Fruit fly (Drosophila melanogaster) whole organism, embryonic: Measurements from ENCODE around the gene HemK2.
A peak's percentile ranks its signal among the peaks of the same experiment; 100 is the strongest.

Experiments
- Blimp-1 ChIP-seq: fragments of 200-800 bp; sonication (Bioruptor generic); optimal IDR thresholded peaks from 3 replicates; lab custom pipeline; 2018; ENCODE audit warnings: missing biosample characterization, missing genetic modification characterization, mild to moderate bottlenecking, moderate library complexity, missing genetic modification reagents
- Bteb2 ChIP-seq: fragments of 200-800 bp; sonication (Bioruptor generic); optimal IDR thresholded peaks from 2 replicates; lab custom pipeline; 2016; ENCODE audit warnings: missing biosample characterization, missing genetic modification characterization
- CG10543 ChIP-seq: fragments of 200-800 bp; sonication (Bioruptor generic); optimal IDR thresholded peaks from 3 replicates; lab custom pipeline; 2017; ENCODE audit warnings: missing biosample characterization, mild to moderate bottlenecking, missing genetic modification characterization, moderate library complexity
- CG11398 ChIP-seq: fragments of 200-800 bp; sonication (Bioruptor generic); optimal IDR thresholded peaks from 2 replicates; lab custom pipeline; 2016; ENCODE audit warnings: missing biosample characterization, missing genetic modification characterization
- CG12071 ChIP-seq: fragments of 200-800 bp; sonication (Bioruptor generic); optimal IDR thresholded peaks from 3 replicates; lab custom pipeline; 2018; ENCODE audit warnings: missing biosample characterization, mild to moderate bottlenecking, missing genetic modification characterization
- CG12769 ChIP-seq: fragments of 200-800 bp; sonication (Bioruptor generic); optimal IDR thresholded peaks from 2 replicates; lab custom pipeline; 2019; ENCODE audit warnings: missing biosample characterization, mild to moderate bottlenecking, missing genetic modification characterization, moderate library complexity
- CG15479 ChIP-seq: fragments of 200-800 bp; sonication (Bioruptor generic); optimal IDR thresholded peaks from 3 replicates; lab custom pipeline; 2019; ENCODE audit warnings: missing biosample characterization, mild to moderate bottlenecking, missing genetic modification characterization, moderate library complexity
- CG1602 ChIP-seq: fragments of 200-800 bp; sonication (Bioruptor generic); optimal IDR thresholded peaks from 3 replicates; lab custom pipeline; 2016; ENCODE audit warnings: missing biosample characterization, missing genetic modification characterization
- CG1647 ChIP-seq: fragments of 200-800 bp; sonication (Bioruptor generic); optimal IDR thresholded peaks from 3 replicates; lab custom pipeline; 2016; ENCODE audit warnings: missing biosample characterization, missing genetic modification characterization
- CG16813 ChIP-seq: fragments of 200-800 bp; sonication (Bioruptor generic); IDR thresholded peaks from 3 replicates; pipeline ENCODE4 v1.3.6; 2022; ENCODE audit warnings: missing biosample characterization, missing genetic modification characterization; ENCODE audit not compliant: partially characterized antibody
- CG30403 ChIP-seq: fragments of 200-800 bp; sonication (Bioruptor generic); optimal IDR thresholded peaks from 3 replicates; lab custom pipeline; 2016; ENCODE audit warnings: missing biosample characterization, missing genetic modification characterization
- CG30431 ChIP-seq: fragments of 200-800 bp; sonication (Bioruptor generic); optimal IDR thresholded peaks from 2 replicates; lab custom pipeline; 2017; ENCODE audit warnings: missing biosample characterization, missing genetic modification characterization
- CG3407 ChIP-seq: fragments of 200-800 bp; sonication (Bioruptor generic); optimal IDR thresholded peaks from 2 replicates; lab custom pipeline; 2018; ENCODE audit warnings: missing biosample characterization, mild to moderate bottlenecking, missing genetic modification characterization
- CG3838 ChIP-seq: fragments of 200-800 bp; sonication (Bioruptor generic); optimal IDR thresholded peaks from 3 replicates; lab custom pipeline; 2016; ENCODE audit warnings: missing biosample characterization, missing genetic modification characterization
- CG43689 ChIP-seq: fragments of 200-800 bp; sonication (Bioruptor generic); IDR thresholded peaks from 2 replicates; pipeline ENCODE4 v1.3.6; 2022; ENCODE audit warnings: missing biosample characterization, missing genetic modification characterization
- CG7786 ChIP-seq: fragments of 200-800 bp; sonication (Bioruptor generic); optimal IDR thresholded peaks from 2 replicates; lab custom pipeline; 2016; ENCODE audit warnings: missing biosample characterization, missing genetic modification characterization
- CG7928 ChIP-seq: fragments of 200-800 bp; sonication (Bioruptor generic); optimal IDR thresholded peaks from 2 replicates; lab custom pipeline; 2017; ENCODE audit warnings: missing biosample characterization, mild to moderate bottlenecking, missing genetic modification characterization
- CG9727 ChIP-seq: fragments of 200-800 bp; sonication (Bioruptor generic); optimal IDR thresholded peaks from 3 replicates; lab custom pipeline; 2017; ENCODE audit warnings: missing biosample characterization, mild to moderate bottlenecking, missing genetic modification characterization
- D19A ChIP-seq: fragments of 200-800 bp; optimal IDR thresholded peaks from 3 replicates; lab custom pipeline; 2019; ENCODE audit warnings: missing biosample characterization, mild to moderate bottlenecking, missing genetic modification characterization, moderate library complexity
- Dip2 ChIP-seq: fragments of 200-800 bp; sonication (Bioruptor generic); IDR thresholded peaks from 2 replicates; pipeline ENCODE4 v1.3.6; 2022; ENCODE audit warnings: missing biosample characterization, missing genetic modification characterization
- Doc2 ChIP-seq: fragments of 200-800 bp; sonication (Bioruptor generic); IDR thresholded peaks from 2 replicates; pipeline ENCODE4 v1.3.6; 2022; ENCODE audit warnings: missing biosample characterization, missing genetic modification characterization
- Doc3 ChIP-seq: fragments of 200-800 bp; sonication (Bioruptor generic); IDR thresholded peaks from 3 replicates; pipeline ENCODE4 v1.3.6; 2022; ENCODE audit warnings: missing biosample characterization, missing genetic modification characterization; ENCODE audit not compliant: partially characterized antibody
- Fer2 ChIP-seq: fragments of 200-800 bp; sonication (Bioruptor generic); optimal IDR thresholded peaks from 2 replicates; lab custom pipeline; 2018; ENCODE audit warnings: missing biosample characterization, mild to moderate bottlenecking, missing genetic modification characterization, moderate library complexity
- Hr3 ChIP-seq: fragments of 200-800 bp; sonication (Bioruptor generic); optimal IDR thresholded peaks from 3 replicates; lab custom pipeline; 2016; ENCODE audit warnings: missing biosample characterization, missing genetic modification characterization
- Hr39 ChIP-seq: fragments of >200 bp; optimal IDR thresholded peaks from 2 replicates; lab custom pipeline; 2017
- MTF-1 ChIP-seq: fragments of 200-800 bp; sonication (Bioruptor generic); optimal IDR thresholded peaks from 2 replicates; lab custom pipeline; 2018; ENCODE audit warnings: missing biosample characterization, mild to moderate bottlenecking, missing genetic modification characterization, borderline replicate concordance
- Max ChIP-seq: fragments of 200-800 bp; sonication (Bioruptor generic); optimal IDR thresholded peaks from 2 replicates; lab custom pipeline; 2016; ENCODE audit warnings: missing biosample characterization, mild to moderate bottlenecking, missing genetic modification characterization
- Nf-YC ChIP-seq: fragments of 200-800 bp; optimal IDR thresholded peaks from 3 replicates; lab custom pipeline; 2019; ENCODE audit warnings: missing biosample characterization, mild to moderate bottlenecking, missing genetic modification characterization, moderate library complexity
- Ptx1 ChIP-seq: fragments of 200-800 bp; sonication (Bioruptor generic); IDR thresholded peaks from 2 replicates; pipeline ENCODE4 v1.3.6; 2022; ENCODE audit warnings: missing biosample characterization, missing genetic modification characterization
- Sry-δ ChIP-seq: fragments of 200-800 bp; sonication (Bioruptor generic); optimal IDR thresholded peaks from 2 replicates; lab custom pipeline; 2016; ENCODE audit warnings: missing biosample characterization, missing genetic modification characterization
- Ssrp ChIP-seq: fragments of 200-800 bp; sonication (Bioruptor generic); optimal IDR thresholded peaks from 2 replicates; lab custom pipeline; 2018; ENCODE audit warnings: missing biosample characterization, mild to moderate bottlenecking, missing genetic modification characterization, moderate library complexity
- Tbp ChIP-seq: fragments of >200 bp; optimal IDR thresholded peaks from 2 replicates; lab custom pipeline; 2018; ENCODE audit warnings: missing biosample characterization, missing genetic modification characterization
- cas ChIP-seq: fragments of 200-800 bp; sonication (Bioruptor generic); IDR thresholded peaks from 2 replicates; pipeline ENCODE4 v1.3.6; 2022; ENCODE audit warnings: missing biosample characterization, missing genetic modification characterization
- crol ChIP-seq: fragments of 200-800 bp; sonication (Bioruptor generic); IDR thresholded peaks from 2 replicates; pipeline ENCODE4 v1.3.6; 2022; ENCODE audit warnings: missing biosample characterization, missing genetic modification characterization
- ems ChIP-seq: fragments of 200-800 bp; sonication (Bioruptor generic); optimal IDR thresholded peaks from 3 replicates; lab custom pipeline; 2016; ENCODE audit warnings: missing biosample characterization, missing genetic modification characterization
- fd96Cb ChIP-seq: fragments of 200-800 bp; sonication (Bioruptor generic); optimal IDR thresholded peaks from 2 replicates; lab custom pipeline; 2018; ENCODE audit warnings: missing biosample characterization, mild to moderate bottlenecking, missing genetic modification characterization, moderate library complexity
- fu2 ChIP-seq: fragments of 200-800 bp; sonication (Bioruptor generic); optimal IDR thresholded peaks from 2 replicates; lab custom pipeline; 2016; ENCODE audit warnings: missing biosample characterization, missing genetic modification characterization
- gce ChIP-seq: fragments of 200-800 bp; sonication (Bioruptor generic); IDR thresholded peaks from 3 replicates; pipeline ENCODE4 v1.3.6; 2022; ENCODE audit warnings: missing biosample characterization, missing genetic modification characterization
- gt ChIP-seq: fragments of 200-800 bp; sonication (Bioruptor generic); IDR thresholded peaks from 2 replicates; pipeline ENCODE4 v1.3.6; 2022; ENCODE audit warnings: missing biosample characterization, missing genetic modification characterization
- kah ChIP-seq: fragments of 200-800 bp; sonication (Bioruptor generic); optimal IDR thresholded peaks from 2 replicates; lab custom pipeline; 2018; ENCODE audit warnings: missing biosample characterization, mild to moderate bottlenecking, missing genetic modification characterization
- knrl ChIP-seq: fragments of 200-800 bp; sonication (Bioruptor generic); IDR thresholded peaks from 3 replicates; pipeline ENCODE4 v1.3.6; 2022; ENCODE audit warnings: missing biosample characterization, missing genetic modification characterization; ENCODE audit not compliant: partially characterized antibody
- lab ChIP-seq: fragments of 200-800 bp; sonication (Bioruptor generic); optimal IDR thresholded peaks from 3 replicates; lab custom pipeline; 2017; ENCODE audit warnings: missing biosample characterization, missing genetic modification characterization, mild to moderate bottlenecking, moderate library complexity, missing genetic modification reagents
- otp ChIP-seq: fragments of 200-800 bp; sonication (Bioruptor generic); IDR thresholded peaks from 3 replicates; pipeline ENCODE4, ENCODE4 v1.3.6; 2022; ENCODE audit warnings: missing biosample characterization, missing genetic modification characterization
- p53 ChIP-seq: fragments of 200-800 bp; sonication (Bioruptor generic); optimal IDR thresholded peaks from 2 replicates; lab custom pipeline; 2016; ENCODE audit warnings: missing biosample characterization, missing genetic modification characterization
- pros ChIP-seq: fragments of 200-800 bp; sonication (Bioruptor generic); optimal IDR thresholded peaks from 3 replicates; lab custom pipeline; 2019; ENCODE audit warnings: missing biosample characterization, mild to moderate bottlenecking, missing genetic modification characterization, moderate library complexity
- row ChIP-seq: fragments of 200-800 bp; sonication (Bioruptor generic); IDR thresholded peaks from 3 replicates; pipeline ENCODE4 v1.3.6; 2022; ENCODE audit warnings: missing biosample characterization, missing genetic modification characterization
- run ChIP-seq: fragments of 200-800 bp; sonication (Bioruptor generic); optimal IDR thresholded peaks from 3 replicates; lab custom pipeline; 2018; ENCODE audit warnings: missing biosample characterization, mild to moderate bottlenecking, missing genetic modification characterization
- stc ChIP-seq: fragments of 200-800 bp; sonication (Bioruptor generic); IDR thresholded peaks from 2 replicates; pipeline ENCODE4 v1.3.6; 2022; ENCODE audit warnings: missing biosample characterization, missing genetic modification characterization
- stwl ChIP-seq: fragments of 200-800 bp; sonication (Bioruptor generic); optimal IDR thresholded peaks from 3 replicates; lab custom pipeline; 2018; ENCODE audit warnings: missing biosample characterization, mild to moderate bottlenecking, missing genetic modification characterization, moderate library complexity
- trh ChIP-seq: fragments of 200-800 bp; sonication (Bioruptor generic); optimal IDR thresholded peaks from 2 replicates; lab custom pipeline; 2016; ENCODE audit warnings: missing biosample characterization, missing genetic modification characterization
- ttk ChIP-seq: fragments of 200-800 bp; sonication (Bioruptor generic); IDR thresholded peaks from 2 replicates; pipeline ENCODE4 v2.1.2; 2022; ENCODE audit warnings: missing biosample characterization, missing genetic modification characterization
- wdn ChIP-seq: fragments of 200-800 bp; sonication (Bioruptor generic); IDR thresholded peaks from 2 replicates; pipeline ENCODE4 v1.3.6; 2022; ENCODE audit warnings: missing biosample characterization, missing genetic modification characterization

Gene HemK2

dm6 chr2L:2734215-2734614 is 25.3 kb downstream of the HemK2 start (continued):
- TF ChIP-seq trh (GFP tag; lab: Kevin White, UChicago) (no peak), Tbp (GFP tag; lab: Kevin White, UChicago) (no peak), Blimp-1 (GFP tag; lab: Kevin White, UChicago) (peak; percentile 55), CG3407 (GFP tag; lab: Kevin White, UChicago) (no peak), fu2 (GFP tag; lab: Kevin White, UChicago) (peak; percentile 42), Nf-YC (tag; lab: Kevin White, UChicago) (no peak), CG7786 (GFP tag; lab: Kevin White, UChicago) (peak; percentile 42), CG43689 (GFP tag; lab: Robert Waterston, UW) (no peak), gt (GFP tag; lab: Robert Waterston, UW) (no peak), Dip2 (no peak), Ptx1 (GFP tag; lab: Robert Waterston, UW) (peak; percentile 54), CG15479 (GFP tag; lab: Kevin White, UChicago) (no peak), CG1647 (GFP tag; lab: Kevin White, UChicago) (no peak), CG30403 (GFP tag; lab: Kevin White, UChicago) (peak; percentile 58), crol (GFP tag; lab: Robert Waterston, UW) (peak; percentile 39), ttk (GFP tag; lab: Robert Waterston, UW) (no peak), gce (GFP tag; lab: Robert Waterston, UW) (no peak), row (GFP tag; lab: Robert Waterston, UW) (peak; percentile 68), Bteb2 (GFP tag; lab: Kevin White, UChicago) (peak; percentile 42), CG11398 (GFP tag; lab: Kevin White, UChicago) (no peak), lab (peak; percentile 74), run (tag; lab: Kevin White, UChicago) (no peak), Sry-δ (GFP tag; lab: Kevin White, UChicago) (no peak), CG9727 (GFP tag; lab: Kevin White, UChicago) (peak; percentile 66), CG1602 (GFP tag; lab: Kevin White, UChicago) (no peak), ems (GFP tag; lab: Kevin White, UChicago) (no peak), kah (no peak), Fer2 (no peak), Ssrp (no peak), Hr39 (no peak), D19A (peak; percentile 17), CG10543 (GFP tag; lab: Kevin White, UChicago) (no peak), stc (GFP tag; lab: Robert Waterston, UW) (no peak; the same call in 1 of the 2 replicates), Hr3 (GFP tag; lab: Kevin White, UChicago) (peak; percentile 3), CG12071 (GFP tag; lab: Kevin White, UChicago) (peak; percentile 6), otp (no peak), Max (GFP tag; lab: Kevin White, UChicago) (no peak), CG30431 (GFP tag; lab: Kevin White, UChicago) (no peak), knrl (GFP tag; lab: Robert Waterston, UW) (no peak), wdn (peak; percentile 34; the same call in 1 of the 2 replicates), CG16813 (GFP tag; lab: Robert Waterston, UW) (no peak), Doc2 (GFP tag; lab: Robert Waterston, UW) (no peak), pros (GFP tag; lab: Kevin White, UChicago) (no peak), fd96Cb (tag; lab: Kevin White, UChicago) (peak; percentile 26), CG3838 (no peak), stwl (tag; lab: Kevin White, UChicago) (no peak), CG7928 (peak; percentile 37), cas (GFP tag; lab: Robert Waterston, UW) (no peak), MTF-1 (GFP tag; lab: Kevin White, UChicago) (no peak), p53 (GFP tag; lab: Kevin White, UChicago) (no peak), CG12769 (tag; lab: Kevin White, UChicago) (peak; percentile 50), Doc3 (no peak)
